Worm (Caenorhabditis elegans) whole organism, L4 larva: ENCODE measurements around the gene F46G11.2.

Experiments
- D1046.2 ChIP-seq: fragments of 200-800 bp; sonication (Bioruptor generic); IDR thresholded peaks from 2 replicates; pipeline ENCODE4 v1.3.6; 2022; ENCODE audit warnings: missing genetic modification characterization, missing compliant biosample characterization
- F49E8.2 ChIP-seq: sonication (generic microtip); optimal IDR thresholded peaks from 2 replicates; lab custom pipeline; 2016; ENCODE audit warnings: missing compliant biosample characterization, mild to moderate bottlenecking, missing genetic modification characterization, borderline replicate concordance
- T20F7.1 ChIP-seq: fragments of 200-800 bp; sonication (Bioruptor generic); optimal IDR thresholded peaks from 2 replicates; lab custom pipeline; 2018; ENCODE audit warnings: mild to moderate bottlenecking, missing genetic modification characterization, missing compliant biosample characterization
- ZK337.2 ChIP-seq: fragments of 200-800 bp; sonication (Bioruptor generic); IDR thresholded peaks from 2 replicates; pipeline ENCODE4 v1.3.6; 2022; ENCODE audit warnings: missing genetic modification reagents, missing genetic modification characterization, missing compliant biosample characterization
- aha-1 ChIP-seq: fragments of 150-350 bp; peaks from one replicate; lab custom pipeline; 2014; ENCODE audit warnings: missing biosample characterization, missing genetic modification characterization
- ama-1 ChIP-seq: fragments of 150-350 bp; optimal IDR thresholded peaks from 2 replicates; lab custom pipeline; 2014; ENCODE audit warnings: inconsistent platforms, mixed read lengths
- ceh-28 ChIP-seq: fragments of 150-350 bp; optimal IDR thresholded peaks from 2 replicates; lab custom pipeline; 2014; ENCODE audit warnings: missing biosample characterization, missing genetic modification reagents, missing genetic modification characterization
- cey-2 ChIP-seq: sonication (generic microtip); optimal IDR thresholded peaks from 3 replicates; lab custom pipeline; 2017; ENCODE audit warnings: missing genetic modification characterization, mild to moderate bottlenecking, missing compliant biosample characterization, antibody characterized with exemption, borderline replicate concordance; ENCODE audit not compliant: insufficient read depth
- daf-19 ChIP-seq: fragments of 200-800 bp; sonication (Bioruptor generic); conservative IDR thresholded peaks from 2 replicates; pipeline ENCODE4 v1.3.6; 2022; ENCODE audit warnings: missing genetic modification characterization, missing compliant biosample characterization
- dmd-6 ChIP-seq: fragments of 200-800 bp; sonication (Bioruptor generic); IDR thresholded peaks from 2 replicates; pipeline ENCODE4 v1.3.6; 2022; ENCODE audit warnings: missing genetic modification reagents, missing genetic modification characterization, missing compliant biosample characterization
- dmd-9 ChIP-seq: fragments of 200-800 bp; sonication (Bioruptor generic); IDR thresholded peaks from 2 replicates; pipeline ENCODE4 v1.3.6; 2022; ENCODE audit warnings: missing genetic modification reagents, missing genetic modification characterization, missing compliant biosample characterization
- duxl-1 ChIP-seq: sonication (generic microtip); optimal IDR thresholded peaks from 2 replicates; lab custom pipeline; 2016; ENCODE audit warnings: mild to moderate bottlenecking, missing genetic modification characterization, moderate library complexity, missing compliant biosample characterization; ENCODE audit not compliant: poor library complexity
- dve-1 ChIP-seq: sonication (generic microtip); optimal IDR thresholded peaks from 2 replicates; lab custom pipeline; 2017; ENCODE audit warnings: antibody characterized with exemption, mild to moderate bottlenecking, missing genetic modification characterization, missing compliant biosample characterization; ENCODE audit not compliant: insufficient read depth
- egl-43 ChIP-seq: fragments of 200-800 bp; sonication (Bioruptor generic); IDR thresholded peaks from 2 replicates; pipeline ENCODE4 v1.3.6; 2022; ENCODE audit warnings: missing genetic modification reagents, missing genetic modification characterization, missing compliant biosample characterization
- fkh-10 ChIP-seq: fragments of 150-350 bp; optimal IDR thresholded peaks from 2 replicates; lab custom pipeline; 2014; ENCODE audit warnings: missing biosample characterization, missing genetic modification reagents, missing genetic modification characterization
- hlh-11 ChIP-seq: fragments of 200-800 bp; sonication (Bioruptor generic); optimal IDR thresholded peaks from 2 replicates; lab custom pipeline; 2018; ENCODE audit warnings: mild to moderate bottlenecking, missing genetic modification characterization, missing compliant biosample characterization
- hlh-30 ChIP-seq: sonication (generic microtip); optimal IDR thresholded peaks from 2 replicates; lab custom pipeline; 2017; ENCODE audit warnings: antibody characterized with exemption, mild to moderate bottlenecking, missing genetic modification characterization, missing compliant biosample characterization; ENCODE audit not compliant: insufficient read depth
- lim-7 ChIP-seq: fragments of 200-800 bp; sonication (Bioruptor generic); IDR thresholded peaks from 2 replicates; pipeline ENCODE4 v1.3.6; 2022; ENCODE audit warnings: missing genetic modification characterization, missing compliant biosample characterization
- lin-13 ChIP-seq: fragments of 150-350 bp; optimal IDR thresholded peaks from 2 replicates; lab custom pipeline; 2014; ENCODE audit warnings: missing biosample characterization, missing genetic modification reagents, missing genetic modification characterization
- lir-3 ChIP-seq: sonication (generic microtip); optimal IDR thresholded peaks from 2 replicates; lab custom pipeline; 2016; ENCODE audit warnings: mild to moderate bottlenecking, missing genetic modification characterization, missing compliant biosample characterization
- madf-5 ChIP-seq, 2 experiments: fragments of 200-800 bp; sonication (Bioruptor generic); IDR thresholded peaks; 2 replicates each; pipeline ENCODE4 v1.3.6; 2022; ENCODE audit warnings: missing compliant biosample characterization in 2 of 2, missing genetic modification characterization in 2 of 2
- mes-2 ChIP-seq: sonication (generic microtip); optimal IDR thresholded peaks from 2 replicates; lab custom pipeline; 2016; ENCODE audit warnings: missing genotype, mild to moderate bottlenecking, missing genetic modification characterization, missing compliant biosample characterization; ENCODE audit not compliant: poor library complexity, severe bottlenecking
- mxl-2 ChIP-seq: fragments of 200-800 bp; sonication (Bioruptor generic); conservative IDR thresholded peaks from 2 replicates; pipeline ENCODE4 v1.3.6; 2022; ENCODE audit warnings: missing genetic modification reagents, missing genetic modification characterization, missing compliant biosample characterization
- mxl-3 ChIP-seq: fragments of 200-800 bp; sonication (Bioruptor generic); optimal IDR thresholded peaks from 2 replicates; lab custom pipeline; 2018; ENCODE audit warnings: mild to moderate bottlenecking, missing genetic modification characterization, missing compliant biosample characterization
- nhr-25 ChIP-seq: sonication (generic microtip); optimal IDR thresholded peaks from 2 replicates; lab custom pipeline; 2017; ENCODE audit warnings: missing genetic modification characterization, mild to moderate bottlenecking, missing compliant biosample characterization, antibody characterized with exemption, moderate library complexity, borderline replicate concordance; ENCODE audit not compliant: insufficient read depth
- nhr-42 ChIP-seq: fragments of 200-800 bp; sonication (Bioruptor generic); IDR thresholded peaks from 2 replicates; pipeline ENCODE4 v1.3.6; 2022; ENCODE audit warnings: missing genetic modification characterization, missing compliant biosample characterization
- nhr-6 ChIP-seq: fragments of 150-350 bp; optimal IDR thresholded peaks from 2 replicates; lab custom pipeline; 2014; ENCODE audit warnings: missing biosample characterization, missing genetic modification characterization
- php-3 ChIP-seq: fragments of 200-800 bp; sonication (Bioruptor generic); IDR thresholded peaks from 2 replicates; pipeline ENCODE4 v1.3.6; 2022; ENCODE audit warnings: missing genetic modification reagents, missing genetic modification characterization, missing compliant biosample characterization
- set-16 ChIP-seq: fragments of 200-800 bp; sonication (Bioruptor generic); IDR thresholded peaks from 2 replicates; pipeline ENCODE4 v1.3.6; 2022; ENCODE audit warnings: missing genetic modification reagents, missing genetic modification characterization, missing compliant biosample characterization
- snpc-4 ChIP-seq: fragments of 150-350 bp; optimal IDR thresholded peaks from 2 replicates; lab custom pipeline; 2014; ENCODE audit warnings: missing biosample characterization, missing genetic modification characterization
- spr-1 ChIP-seq: sonication (generic microtip); optimal IDR thresholded peaks from 2 replicates; lab custom pipeline; 2016; ENCODE audit warnings: mild to moderate bottlenecking, missing genetic modification characterization, missing compliant biosample characterization
- spr-3 ChIP-seq: fragments of 200-800 bp; sonication (Bioruptor generic); optimal IDR thresholded peaks from 2 replicates; lab custom pipeline; 2018; ENCODE audit warnings: mild to moderate bottlenecking, missing genetic modification characterization, missing compliant biosample characterization
- tag-97 ChIP-seq: fragments of 200-800 bp; sonication (Bioruptor generic); IDR thresholded peaks from 2 replicates; pipeline ENCODE4 v1.3.6; 2022; ENCODE audit warnings: missing genetic modification characterization, missing compliant biosample characterization
- tra-1 ChIP-seq: fragments of 200-800 bp; sonication (Bioruptor generic); IDR thresholded peaks from 2 replicates; pipeline ENCODE4 v1.3.6; 2022; ENCODE audit warnings: missing genetic modification reagents, missing genetic modification characterization, missing compliant biosample characterization
- unc-130 ChIP-seq: sonication (generic microtip); optimal IDR thresholded peaks from 2 replicates; lab custom pipeline; 2016; ENCODE audit warnings: missing genetic modification reagents, missing genetic modification characterization, missing compliant biosample characterization
- unc-62 ChIP-seq, 3 experiments: fragments of 150-350 bp in 1 of 3; sonication (generic microtip); optimal IDR thresholded peaks in 2 of 3; peaks in 1 of 3; 1 replicate in 1 of 3; 2 replicates in 2 of 3; lab custom pipeline; 2014 to 2017; ENCODE audit warnings: missing biosample characterization in 3 of 3, missing genetic modification characterization in 3 of 3, missing genetic modification reagents in 3 of 3, missing genotype in 1 of 3
- vab-7 ChIP-seq: fragments of 200-800 bp; sonication (Bioruptor generic); IDR thresholded peaks from 2 replicates; pipeline ENCODE4 v1.3.6; 2022; ENCODE audit warnings: missing genetic modification reagents, missing genetic modification characterization, missing compliant biosample characterization
- zag-1 ChIP-seq: fragments of 150-350 bp; optimal IDR thresholded peaks from 2 replicates; lab custom pipeline; 2014; ENCODE audit warnings: missing biosample characterization, missing genetic modification characterization
- zfp-2 ChIP-seq: sonication (generic microtip); optimal IDR thresholded peaks from 2 replicates; lab custom pipeline; 2016; ENCODE audit warnings: mild to moderate bottlenecking, missing genetic modification characterization, missing compliant biosample characterization
- ztf-7 ChIP-seq: fragments of 150-350 bp; optimal IDR thresholded peaks from 2 replicates; lab custom pipeline; 2014; ENCODE audit warnings: missing biosample characterization, missing genetic modification characterization

F46G11.2 gene

ce11 chrX:5787861-5788260, at the start of gene F46G11.2:
F46G11.2 (plus strand) TSS chrX:5788161.
- no peak for TF ChIP-seq D1046.2 (GFP tag; lab: Robert Waterston, UW)
- peak; percentile 12 for TF ChIP-seq hlh-30
- TF ChIP-seq, all 104 proteins: peak for 1

ce11 chrX:5743209-5743608, 44.8 kb upstream of the F46G11.2 start, which contains the start of gene gnrr-4:
gnrr-4 (minus strand) TSS chrX:5743309.
- TF ChIP-seq zag-1 (tag; lab: Kevin White, UChicago), result no peak
- TF ChIP-seq madf-5 (GFP tag; IDR thresholded peaks at IDR 0.05; lab: Robert Waterston, UW), result no peak

- TF ChIP-seq fkh-10 (GFP tag; lab: Kevin White, UChicago) (no peak), ama-1 (no peak), dmd-9 (GFP tag; lab: Robert Waterston, UW) (no peak)
- TF ChIP-seq, all 104 proteins: peak for 0
Measured at ce11 chrX:5746665-5747064, 41.3 kb upstream of the F46G11.2 start.

ce11 chrX:5753141-5753540, 34.8 kb upstream of the F46G11.2 start:
- no peak for TF ChIP-seq ZK337.2 (GFP tag; lab: Robert Waterston, UW)
- TF ChIP-seq snpc-4 (tag; lab: Kevin White, UChicago), result peak; percentile 57
- no peak for TF ChIP-seq nhr-42 (GFP tag; lab: Robert Waterston, UW)
- peak; percentile 85 for TF ChIP-seq aha-1 (tag; lab: Kevin White, UChicago)

- no peak for TF ChIP-seq T20F7.1
Measured at ce11 chrX:5763292-5763691, 24.7 kb upstream of the F46G11.2 start, which contains the start of gene tag-294. tag-294 (minus strand) TSS chrX:5763392.

ce11 chrX:5763904-5764303, 24.1 kb upstream of the F46G11.2 start:
- TF ChIP-seq ztf-7 (tag; lab: Kevin White, UChicago) (no peak), egl-43 (GFP tag; lab: Robert Waterston, UW) (peak; percentile 76; the same call in 1 of the 2 replicates), dve-1 (tag; lab: Kevin White, UChicago) (peak; percentile 42), spr-3 (no peak), ceh-28 (tag; lab: Kevin White, UChicago) (no peak), mxl-2 (GFP tag; lab: Robert Waterston, UW) (no peak), tra-1 (GFP tag; lab: Robert Waterston, UW) (no peak; the same call in 1 of the 2 replicates), tag-97 (GFP tag; lab: Robert Waterston, UW) (no peak), set-16 (GFP tag; lab: Robert Waterston, UW) (peak; percentile 3; the same call in 1 of the 2 replicates), zfp-2 (tag; lab: Kevin White, UChicago) (no peak), mxl-3 (GFP tag; lab: Kevin White, UChicago) (no peak), daf-19 (no peak), php-3 (0 out of 2 replicates have a peak, but pooled peaks have one; percentile 49), lim-7 (GFP tag; lab: Robert Waterston, UW) (no peak), duxl-1 (tag; lab: Kevin White, UChicago) (no peak), aha-1 (tag; lab: Kevin White, UChicago) (peak; percentile 96), lir-3 (tag; lab: Kevin White, UChicago) (no peak), unc-62 (GFP tag; optimal IDR thresholded peaks at IDR 0.05 in 1 of 2; lab: Kevin White, UChicago) (peak in 1 of 2 experiments; percentile 28), unc-62 (tag; optimal IDR thresholded peaks at IDR 0.05; lab: Kevin White, UChicago) (no peak), mes-2 (tag; lab: Kevin White, UChicago) (peak; percentile 67), dmd-6 (peak; percentile 25; the same call in 1 of the 2 replicates), vab-7 (GFP tag; lab: Robert Waterston, UW) (0 out of 2 replicates have a peak, but pooled peaks have one; percentile 23), unc-130 (GFP tag; lab: Kevin White, UChicago) (no peak), lin-13 (GFP tag; lab: Kevin White, UChicago) (no peak), cey-2 (tag; lab: Kevin White, UChicago) (no peak), nhr-25 (tag; lab: Kevin White, UChicago) (peak; percentile 44), spr-1 (tag; lab: Kevin White, UChicago) (peak; percentile 12), F49E8.2 (tag; lab: Kevin White, UChicago) (no peak), zag-1 (tag; lab: Kevin White, UChicago) (no peak), nhr-6 (peak; percentile 37), hlh-11 (peak; percentile 76)
